Worm (Caenorhabditis elegans) whole organism, L1 larva: ENCODE measurements around the gene rbm-22.
A peak's percentile ranks its signal among the peaks of the same experiment; 100 is the strongest.

Experiments used
- C16A3.4 ChIP-seq: fragments of 150-350 bp; optimal IDR thresholded peaks from 2 replicates; lab custom pipeline; 2014; ENCODE audit warnings: missing biosample characterization, missing genetic modification characterization
- elt-2 ChIP-seq: sonication (generic microtip); optimal IDR thresholded peaks from 2 replicates; lab custom pipeline; 2016; ENCODE audit warnings: missing genetic modification characterization, mild to moderate bottlenecking, inconsistent platforms, missing compliant biosample characterization, missing genetic modification reagents
- irx-1 ChIP-seq: sonication (generic microtip); optimal IDR thresholded peaks from 2 replicates; lab custom pipeline; 2016; ENCODE audit warnings: missing genetic modification characterization, missing compliant biosample characterization
- jun-1 ChIP-seq: fragments of 150-350 bp; optimal IDR thresholded peaks from 2 replicates; lab custom pipeline; 2014; ENCODE audit warnings: missing biosample characterization, missing genetic modification reagents, missing genetic modification characterization
- lin-14 ChIP-seq: fragments of 200-800 bp; sonication (Bioruptor generic); optimal IDR thresholded peaks from 2 replicates; lab custom pipeline; 2018; ENCODE audit warnings: mild to moderate bottlenecking, missing genetic modification characterization, moderate library complexity, missing compliant biosample characterization
- lsy-2 ChIP-seq, 2 experiments: fragments of 150-350 bp; optimal IDR thresholded peaks; 2 replicates each; lab custom pipeline; 2014; ENCODE audit warnings: missing biosample characterization in 2 of 2, missing genetic modification characterization in 2 of 2
- pax-3 ChIP-seq: fragments of 200-800 bp; sonication (Bioruptor generic); optimal IDR thresholded peaks from 2 replicates; lab custom pipeline; 2018; ENCODE audit warnings: mild to moderate bottlenecking, missing genetic modification characterization, moderate library complexity, missing compliant biosample characterization
- unc-62 ChIP-seq: fragments of 150-350 bp; optimal IDR thresholded peaks from 2 replicates; lab custom pipeline; 2014; ENCODE audit warnings: missing biosample characterization, missing genetic modification reagents, missing genetic modification characterization
- zag-1 ChIP-seq: fragments of 150-350 bp; optimal IDR thresholded peaks from 2 replicates; lab custom pipeline; 2014; ENCODE audit warnings: missing biosample characterization, missing genetic modification characterization

DNA sequence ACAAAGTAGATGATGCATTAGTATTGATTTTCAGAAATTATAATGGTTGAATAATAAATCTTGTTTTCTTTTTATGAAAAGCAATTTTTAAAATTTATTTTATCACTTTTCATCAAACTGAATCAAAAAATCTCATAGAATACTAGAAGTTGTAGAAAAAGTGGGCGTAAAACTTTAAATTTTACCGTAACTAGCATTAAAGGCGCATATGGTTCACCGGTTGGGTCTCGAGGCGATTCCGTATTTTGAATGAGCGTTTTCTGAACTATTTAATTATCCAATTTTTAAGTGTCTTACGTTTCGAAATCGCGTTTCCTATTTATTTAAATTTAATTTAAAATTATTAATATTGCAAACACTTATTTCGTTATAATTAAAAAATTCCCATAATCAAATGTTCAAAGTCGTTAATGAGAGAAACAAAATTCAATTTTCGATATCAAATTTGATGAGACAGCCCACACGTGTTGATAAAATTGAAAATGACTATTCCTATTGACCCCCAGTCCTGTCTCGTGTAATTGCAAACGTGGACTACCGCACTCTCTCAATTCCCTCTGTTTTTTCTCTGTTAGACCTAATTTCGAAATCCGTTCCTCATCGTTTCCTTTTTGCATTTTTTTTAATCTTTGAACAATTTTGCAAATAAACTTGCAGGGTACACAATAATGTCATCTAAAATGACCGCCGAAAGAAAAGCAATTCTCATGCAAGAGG lies 2.7 kb upstream of the rbm-22 start, which contains the start of the genes T11G6.2 and hars-1:
- no peak for TF ChIP-seq irx-1 (tag; lab: Kevin White, UChicago)
- TF ChIP-seq elt-2 (tag; lab: Kevin White, UChicago): no peak
- TF ChIP-seq lsy-2 (tag; optimal IDR thresholded peaks at IDR 0.05; lab: Kevin White, UChicago): peak in 1 of 2 experiments; percentile 52
- no peak for TF ChIP-seq unc-62
- TF ChIP-seq pax-3 (tag; lab: Kevin White, UChicago): no peak
- TF ChIP-seq zag-1 (tag; lab: Kevin White, UChicago): no peak
- peak; percentile 56 for TF ChIP-seq lin-14 (GFP tag; lab: Kevin White, UChicago)
- TF ChIP-seq jun-1 (tag; lab: Kevin White, UChicago): no peak
- peak; percentile 37 for TF ChIP-seq C16A3.4 (tag; lab: Kevin White, UChicago)
